Fruit fly (Drosophila melanogaster) whole organism, embryonic: ENCODE results near the gene Gprk2.
A peak's percentile ranks its signal among the peaks of the same experiment; 100 is the strongest.

Experiments used
- Atf-2 ChIP-seq: fragments of 200-800 bp; sonication (Bioruptor generic); optimal IDR thresholded peaks from 2 replicates; lab custom pipeline; 2016; ENCODE audit warnings: missing biosample characterization, missing genetic modification characterization
- Atf6 ChIP-seq: fragments of 200-800 bp; sonication (Bioruptor generic); IDR thresholded peaks from 2 replicates; pipeline ENCODE4 v1.3.6; 2022; ENCODE audit warnings: missing biosample characterization, missing genetic modification characterization
- CG10147 ChIP-seq: fragments of 200-800 bp; sonication (Bioruptor generic); optimal IDR thresholded peaks from 2 replicates; lab custom pipeline; 2019; ENCODE audit warnings: missing biosample characterization, mild to moderate bottlenecking, missing genetic modification characterization, moderate library complexity
- CG10431 ChIP-seq: fragments of 200-800 bp; sonication (Bioruptor generic); optimal IDR thresholded peaks from 3 replicates; lab custom pipeline; 2018; ENCODE audit warnings: missing biosample characterization, mild to moderate bottlenecking, missing genetic modification characterization
- CG12219 ChIP-seq: fragments of 200-800 bp; sonication (Bioruptor generic); optimal IDR thresholded peaks from 3 replicates; lab custom pipeline; 2018; ENCODE audit warnings: missing biosample characterization, mild to moderate bottlenecking, missing genetic modification characterization
- CG12391 ChIP-seq: fragments of 200-800 bp; sonication (Bioruptor generic); optimal IDR thresholded peaks from 3 replicates; lab custom pipeline; 2018; ENCODE audit warnings: missing biosample characterization, mild to moderate bottlenecking, missing genetic modification characterization, moderate library complexity
- CG14441 ChIP-seq: fragments of 200-800 bp; sonication (Bioruptor generic); IDR thresholded peaks from 2 replicates; pipeline ENCODE4 v1.3.6; 2022; ENCODE audit warnings: missing biosample characterization, missing genetic modification characterization
- CG14667 ChIP-seq: fragments of 200-800 bp; sonication (Bioruptor generic); IDR thresholded peaks from 2 replicates; pipeline ENCODE4 v1.3.6; 2022; ENCODE audit warnings: missing biosample characterization, missing genetic modification characterization
- CG16863 ChIP-seq: fragments of 200-800 bp; sonication (Bioruptor generic); optimal IDR thresholded peaks from 3 replicates; lab custom pipeline; 2016; ENCODE audit warnings: missing biosample characterization, missing genetic modification characterization
- CG33213 ChIP-seq: fragments of 200-800 bp; sonication (Bioruptor generic); optimal IDR thresholded peaks from 3 replicates; lab custom pipeline; 2016; ENCODE audit warnings: missing biosample characterization, missing genetic modification characterization
- CG6791 ChIP-seq: fragments of 200-800 bp; sonication (Bioruptor generic); IDR thresholded peaks from 3 replicates; pipeline ENCODE4 v1.3.6; 2022; ENCODE audit warnings: missing biosample characterization, missing genetic modification characterization; ENCODE audit not compliant: partially characterized antibody
- CG8388 ChIP-seq: fragments of 200-800 bp; sonication (Bioruptor generic); optimal IDR thresholded peaks from 2 replicates; lab custom pipeline; 2019; ENCODE audit warnings: missing biosample characterization, mild to moderate bottlenecking, missing genetic modification characterization, moderate library complexity
- CG9876 ChIP-seq: fragments of 200-800 bp; sonication (Bioruptor generic); optimal IDR thresholded peaks from 2 replicates; lab custom pipeline; 2016; ENCODE audit warnings: missing biosample characterization, missing genetic modification characterization
- Chrac-16 ChIP-seq: fragments of 200-800 bp; sonication (Bioruptor generic); optimal IDR thresholded peaks from 3 replicates; lab custom pipeline; 2016; ENCODE audit warnings: missing biosample characterization, missing genetic modification characterization
- Dip3 ChIP-seq: fragments of 200-800 bp; sonication (Bioruptor generic); optimal IDR thresholded peaks from 3 replicates; lab custom pipeline; 2016; ENCODE audit warnings: missing biosample characterization, missing genetic modification characterization
- E2f1 ChIP-seq: fragments of 200-800 bp; sonication (Bioruptor generic); IDR thresholded peaks from 2 replicates; pipeline ENCODE4 v1.3.6; 2022; ENCODE audit warnings: missing biosample characterization, missing genetic modification characterization
- Fer1 ChIP-seq: fragments of 200-800 bp; sonication (Bioruptor generic); optimal IDR thresholded peaks from 2 replicates; lab custom pipeline; 2017; ENCODE audit warnings: missing biosample characterization, mild to moderate bottlenecking, missing genetic modification characterization
- Gug ChIP-seq: fragments of 200-800 bp; sonication (Bioruptor generic); IDR thresholded peaks from 4 replicates; pipeline ENCODE4 v1.3.6; 2022; ENCODE audit warnings: missing biosample characterization, missing genetic modification characterization
- Meics ChIP-seq: fragments of 200-800 bp; sonication (Bioruptor generic); optimal IDR thresholded peaks from 2 replicates; lab custom pipeline; 2017; ENCODE audit warnings: missing biosample characterization, mild to moderate bottlenecking, missing genetic modification characterization
- Myb ChIP-seq: fragments of 200-800 bp; sonication (Bioruptor generic); optimal IDR thresholded peaks from 2 replicates; lab custom pipeline; 2016; ENCODE audit warnings: missing biosample characterization, missing genetic modification characterization
- NFAT ChIP-seq: fragments of 200-800 bp; sonication (Bioruptor generic); IDR thresholded peaks from 2 replicates; pipeline ENCODE4 v1.3.6; 2022; ENCODE audit warnings: missing biosample characterization, missing genetic modification characterization
- Oli ChIP-seq: fragments of 200-800 bp; sonication (Bioruptor generic); optimal IDR thresholded peaks from 2 replicates; lab custom pipeline; 2018; ENCODE audit warnings: missing biosample characterization, mild to moderate bottlenecking, missing genetic modification characterization, moderate library complexity
- Ravus ChIP-seq: fragments of 200-800 bp; sonication (Bioruptor generic); IDR thresholded peaks from 2 replicates; pipeline ENCODE4 v1.3.6; 2022; ENCODE audit warnings: missing biosample characterization, missing genetic modification characterization
- Sox100B ChIP-seq: fragments of 200-800 bp; sonication (Bioruptor generic); optimal IDR thresholded peaks from 3 replicates; lab custom pipeline; 2018; ENCODE audit warnings: missing biosample characterization, mild to moderate bottlenecking, missing genetic modification characterization
- Sox102F ChIP-seq: fragments of 200-800 bp; sonication (Bioruptor generic); optimal IDR thresholded peaks from 2 replicates; lab custom pipeline; 2018; ENCODE audit warnings: missing biosample characterization, mild to moderate bottlenecking, missing genetic modification characterization, moderate library complexity
- Spps ChIP-seq: fragments of 200-800 bp; sonication (Bioruptor generic); optimal IDR thresholded peaks from 2 replicates; lab custom pipeline; 2018; ENCODE audit warnings: missing biosample characterization, mild to moderate bottlenecking, missing genetic modification characterization
- abd-A ChIP-seq: fragments of 200-800 bp; sonication (Bioruptor generic); optimal IDR thresholded peaks from 3 replicates; lab custom pipeline; 2019; ENCODE audit warnings: missing biosample characterization, mild to moderate bottlenecking, missing genetic modification characterization, moderate library complexity
- az2 ChIP-seq: fragments of 200-800 bp; sonication (Bioruptor generic); optimal IDR thresholded peaks from 3 replicates; lab custom pipeline; 2016; ENCODE audit warnings: missing biosample characterization, missing genetic modification characterization
- chinmo ChIP-seq: fragments of 200-800 bp; sonication (Bioruptor generic); IDR thresholded peaks from 4 replicates; pipeline ENCODE4 v1.3.6; 2022; ENCODE audit warnings: missing biosample characterization, missing genetic modification characterization; ENCODE audit not compliant: partially characterized antibody
- chm ChIP-seq: fragments of 200-800 bp; sonication (Bioruptor generic); IDR thresholded peaks from 2 replicates; pipeline ENCODE4 v1.3.6; 2022; ENCODE audit warnings: missing biosample characterization, missing genetic modification characterization
- dimm ChIP-seq: fragments of 200-800 bp; sonication (Bioruptor generic); IDR thresholded peaks from 2 replicates; pipeline ENCODE4 v1.3.6; 2022; ENCODE audit warnings: missing biosample characterization, missing genetic modification characterization
- dmrt99B ChIP-seq: fragments of 200-800 bp; sonication (Bioruptor generic); optimal IDR thresholded peaks from 2 replicates; lab custom pipeline; 2018; ENCODE audit warnings: missing biosample characterization, mild to moderate bottlenecking, missing genetic modification characterization, moderate library complexity
- dysf ChIP-seq: fragments of 200-800 bp; sonication (Bioruptor generic); IDR thresholded peaks from 3 replicates; pipeline ENCODE4 v1.3.6; 2022; ENCODE audit warnings: missing biosample characterization, missing genetic modification characterization
- esg ChIP-seq: fragments of 200-800 bp; sonication (Bioruptor generic); conservative IDR thresholded peaks from 2 replicates; pipeline ENCODE4 v1.3.6; 2022; ENCODE audit warnings: missing biosample characterization, missing genetic modification characterization
- fd64A ChIP-seq: fragments of 200-800 bp; sonication (Bioruptor generic); optimal IDR thresholded peaks from 3 replicates; lab custom pipeline; 2018; ENCODE audit warnings: missing biosample characterization, mild to moderate bottlenecking, missing genetic modification characterization
- gcm2 ChIP-seq: fragments of 200-800 bp; sonication (Bioruptor generic); optimal IDR thresholded peaks from 2 replicates; lab custom pipeline; 2016; ENCODE audit warnings: missing biosample characterization, missing genetic modification characterization
- ham ChIP-seq: fragments of 200-800 bp; sonication (Bioruptor generic); IDR thresholded peaks from 2 replicates; pipeline ENCODE4 v1.3.6; 2022; ENCODE audit warnings: missing biosample characterization, missing genetic modification characterization
- jumu ChIP-seq: fragments of 200-800 bp; sonication (Bioruptor generic); optimal IDR thresholded peaks from 3 replicates; lab custom pipeline; 2016; ENCODE audit warnings: missing biosample characterization, missing genetic modification characterization
- lola ChIP-seq, 3 experiments: fragments of >200 bp in 2 of 3; fragments of 200-800 bp in 1 of 3; sonication (Bioruptor generic) in 1 of 3; optimal IDR thresholded peaks; 2 replicates each; lab custom pipeline; 2017 to 2019; ENCODE audit warnings: missing biosample characterization in 3 of 3, missing genetic modification characterization in 3 of 3, mild to moderate bottlenecking in 1 of 3, moderate library complexity in 1 of 3
- nerfin-2 ChIP-seq: fragments of 200-800 bp; sonication (Bioruptor generic); IDR thresholded peaks from 2 replicates; pipeline ENCODE4 v1.3.6; 2022; ENCODE audit warnings: missing biosample characterization, missing genetic modification characterization; ENCODE audit not compliant: partially characterized antibody
- p53 ChIP-seq: fragments of 200-800 bp; sonication (Bioruptor generic); optimal IDR thresholded peaks from 2 replicates; lab custom pipeline; 2016; ENCODE audit warnings: missing biosample characterization, missing genetic modification characterization
- pros ChIP-seq: fragments of 200-800 bp; sonication (Bioruptor generic); optimal IDR thresholded peaks from 3 replicates; lab custom pipeline; 2019; ENCODE audit warnings: missing biosample characterization, mild to moderate bottlenecking, missing genetic modification characterization, moderate library complexity
- repo ChIP-seq: fragments of 200-800 bp; sonication (Bioruptor generic); optimal IDR thresholded peaks from 2 replicates; lab custom pipeline; 2016; ENCODE audit warnings: missing biosample characterization, missing genetic modification characterization
- run ChIP-seq: fragments of 200-800 bp; sonication (Bioruptor generic); optimal IDR thresholded peaks from 3 replicates; lab custom pipeline; 2018; ENCODE audit warnings: missing biosample characterization, mild to moderate bottlenecking, missing genetic modification characterization
- sc ChIP-seq, 3 experiments: fragments of >200 bp in 2 of 3; fragments of 200-800 bp in 1 of 3; sonication (Bioruptor generic) in 1 of 3; optimal IDR thresholded peaks; 2 replicates in 2 of 3; 3 replicates in 1 of 3; lab custom pipeline; 2017; ENCODE audit warnings: mild to moderate bottlenecking in 1 of 3, missing biosample characterization in 1 of 3, missing genetic modification characterization in 1 of 3, missing genetic modification reagents in 1 of 3
- sd ChIP-seq: fragments of 200-800 bp; sonication (Bioruptor generic); optimal IDR thresholded peaks from 3 replicates; lab custom pipeline; 2018; ENCODE audit warnings: missing biosample characterization, mild to moderate bottlenecking, missing genetic modification characterization, moderate library complexity
- sens ChIP-seq: fragments of 200-800 bp; sonication (Bioruptor generic); peaks from one replicate; lab custom pipeline; 2016; ENCODE audit warnings: missing biosample characterization, missing genetic modification characterization
- sisA ChIP-seq: fragments of 200-800 bp; sonication (Bioruptor generic); IDR thresholded peaks from 2 replicates; pipeline ENCODE4 v1.3.6; 2022; ENCODE audit warnings: missing biosample characterization, missing genetic modification characterization
- stwl ChIP-seq: fragments of 200-800 bp; sonication (Bioruptor generic); optimal IDR thresholded peaks from 3 replicates; lab custom pipeline; 2018; ENCODE audit warnings: missing biosample characterization, mild to moderate bottlenecking, missing genetic modification characterization, moderate library complexity
- tio ChIP-seq: fragments of 200-800 bp; sonication (Bioruptor generic); optimal IDR thresholded peaks from 2 replicates; lab custom pipeline; 2017; ENCODE audit warnings: missing biosample characterization, missing genetic modification characterization, inconsistent platforms
- vvl ChIP-seq: fragments of 200-800 bp; sonication (Bioruptor generic); IDR thresholded peaks from 2 replicates; pipeline ENCODE4 v1.3.6; 2022; ENCODE audit warnings: missing biosample characterization, missing genetic modification characterization

Gprk2 gene

dm6 chr3R:31482117-31482516 is 77.1 kb downstream of the Gprk2 start:
- TF ChIP-seq CG12219 (GFP tag; lab: Kevin White, UChicago): peak; percentile 2
- no peak for TF ChIP-seq CG33213 (GFP tag; lab: Kevin White, UChicago)
- TF ChIP-seq Chrac-16 (GFP tag; lab: Kevin White, UChicago): peak; percentile 15
- TF ChIP-seq Spps (tag; lab: Kevin White, UChicago): no peak
- TF ChIP-seq Myb (GFP tag; lab: Kevin White, UChicago): no peak
- TF ChIP-seq Sox100B (GFP tag; lab: Kevin White, UChicago): no peak
- no peak for TF ChIP-seq fd64A (GFP tag; lab: Kevin White, UChicago)
- TF ChIP-seq Fer1 (GFP tag; lab: Kevin White, UChicago): no peak
- peak; percentile 5 for TF ChIP-seq CG8388
- TF ChIP-seq CG6791 (GFP tag; lab: Robert Waterston, UW): no peak
- TF ChIP-seq az2 (GFP tag; lab: Kevin White, UChicago): peak; percentile 28
- TF ChIP-seq CG9876 (GFP tag; lab: Kevin White, UChicago): no peak
- no peak for TF ChIP-seq abd-A
- TF ChIP-seq p53 (GFP tag; lab: Kevin White, UChicago): no peak
- peak; percentile 41 for TF ChIP-seq sisA (GFP tag; lab: Robert Waterston, UW)
- no peak for TF ChIP-seq stwl
- TF ChIP-seq CG14441 (GFP tag; lab: Robert Waterston, UW): no peak
- TF ChIP-seq jumu (GFP tag; lab: Kevin White, UChicago): no peak
- TF ChIP-seq sens (GFP tag; lab: Kevin White, UChicago): peak; percentile 90
- peak; percentile 21 for TF ChIP-seq Oli (tag; lab: Kevin White, UChicago)
- peak; percentile 47; the same call in 1 of the 2 replicates for TF ChIP-seq vvl (GFP tag; lab: Robert Waterston, UW)
- TF ChIP-seq lola (GFP tag; optimal IDR thresholded peaks at IDR 0.05; lab: Kevin White, UChicago): peak in 1 of 3 experiments; percentile 3
- TF ChIP-seq CG14667: 0 out of 2 replicates have a peak, but pooled peaks have one; percentile 21
- peak; percentile 3 for TF ChIP-seq tio (GFP tag; lab: Kevin White, UChicago)
- no peak for TF ChIP-seq Atf6
- no peak for TF ChIP-seq run (tag; lab: Kevin White, UChicago)
- TF ChIP-seq ham: no peak
- peak; percentile 40; the same call in 2 of the 3 replicates for TF ChIP-seq dysf (GFP tag; lab: Robert Waterston, UW)
- no peak for TF ChIP-seq Atf-2 (GFP tag; lab: Kevin White, UChicago)
- no peak for TF ChIP-seq CG10147 (GFP tag; lab: Kevin White, UChicago)
- TF ChIP-seq Ravus (GFP tag; lab: Robert Waterston, UW): no peak
- no peak for TF ChIP-seq pros (GFP tag; lab: Kevin White, UChicago)
- TF ChIP-seq Gug (GFP tag; lab: Robert Waterston, UW): 0 out of 4 replicates have a peak, but pooled peaks have one; percentile 6
- TF ChIP-seq Meics (GFP tag; lab: Kevin White, UChicago): no peak
- no peak for TF ChIP-seq CG10431
- no peak for TF ChIP-seq NFAT (GFP tag; lab: Robert Waterston, UW)
- TF ChIP-seq sc (optimal IDR thresholded peaks at IDR 0.05; lab: Kevin White, UChicago): no peak
- peak; percentile 20 for TF ChIP-seq sc (GFP tag; optimal IDR thresholded peaks at IDR 0.05; lab: Kevin White, UChicago)
- no peak for TF ChIP-seq repo (GFP tag; lab: Kevin White, UChicago)
- TF ChIP-seq dmrt99B (tag; lab: Kevin White, UChicago): peak; percentile 15
- TF ChIP-seq Dip3 (GFP tag; lab: Kevin White, UChicago): no peak
- TF ChIP-seq chm: peak; percentile 11; the same call in 1 of the 2 replicates
- no peak for TF ChIP-seq CG12391 (tag; lab: Kevin White, UChicago)
- TF ChIP-seq esg (GFP tag; lab: Robert Waterston, UW): peak; percentile 16; the same call in 1 of the 2 replicates
- peak; percentile 47 for TF ChIP-seq Sox102F (GFP tag; lab: Kevin White, UChicago)
- no peak for TF ChIP-seq E2f1
- peak; percentile 24 for TF ChIP-seq CG16863
- TF ChIP-seq chinmo (GFP tag; lab: Robert Waterston, UW): no peak
- no peak for TF ChIP-seq dimm (GFP tag; lab: Robert Waterston, UW)
- no peak for TF ChIP-seq gcm2 (GFP tag; lab: Kevin White, UChicago)
- no peak for TF ChIP-seq nerfin-2 (GFP tag; lab: Robert Waterston, UW)
- TF ChIP-seq sd: no peak
